Worm (Caenorhabditis elegans) whole organism, L4 larva: ENCODE results near the gene zfp-2.

Source experiments
- F37D6.2 ChIP-seq: sonication (generic microtip); optimal IDR thresholded peaks from 2 replicates; lab custom pipeline; 2016; ENCODE audit warnings: mild to moderate bottlenecking, missing genetic modification characterization, missing compliant biosample characterization
- F44E2.7 ChIP-seq: fragments of 200-800 bp; sonication (Bioruptor generic); IDR thresholded peaks from 2 replicates; pipeline ENCODE4 v2.1.2; 2022; ENCODE audit warnings: missing genetic modification characterization, missing compliant biosample characterization
- T26A8.4 ChIP-seq: fragments of 200-800 bp; sonication (Bioruptor generic); IDR thresholded peaks from 2 replicates; pipeline ENCODE4 v1.3.6; 2022; ENCODE audit warnings: missing genetic modification characterization, missing compliant biosample characterization
- Y5F2A.4 ChIP-seq: fragments of 200-800 bp; sonication (Bioruptor generic); optimal IDR thresholded peaks from 2 replicates; lab custom pipeline; 2018; ENCODE audit warnings: mild to moderate bottlenecking, missing genetic modification characterization, missing compliant biosample characterization
- arid-1 ChIP-seq: fragments of 200-800 bp; sonication (Bioruptor generic); conservative IDR thresholded peaks from 2 replicates; pipeline ENCODE4 v1.3.6; 2022; ENCODE audit warnings: missing genetic modification reagents, missing genetic modification characterization, missing compliant biosample characterization
- daf-8 ChIP-seq: fragments of 200-800 bp; sonication (Bioruptor generic); IDR thresholded peaks from 2 replicates; pipeline ENCODE4 v1.3.6; 2022; ENCODE audit warnings: missing genetic modification characterization, missing compliant biosample characterization
- dmd-8 ChIP-seq: fragments of 200-800 bp; sonication (Bioruptor generic); IDR thresholded peaks from 2 replicates; pipeline ENCODE4 v1.3.6; 2022; ENCODE audit warnings: missing genetic modification characterization, missing compliant biosample characterization
- dmd-9 ChIP-seq: fragments of 200-800 bp; sonication (Bioruptor generic); IDR thresholded peaks from 2 replicates; pipeline ENCODE4 v1.3.6; 2022; ENCODE audit warnings: missing genetic modification reagents, missing genetic modification characterization, missing compliant biosample characterization
- egl-27 ChIP-seq: sonication (generic microtip); optimal IDR thresholded peaks from 3 replicates; lab custom pipeline; 2017; ENCODE audit warnings: missing biosample characterization, missing genetic modification reagents, missing genetic modification characterization
- egl-43 ChIP-seq: fragments of 200-800 bp; sonication (Bioruptor generic); IDR thresholded peaks from 2 replicates; pipeline ENCODE4 v1.3.6; 2022; ENCODE audit warnings: missing genetic modification reagents, missing genetic modification characterization, missing compliant biosample characterization
- fkh-10 ChIP-seq: fragments of 150-350 bp; optimal IDR thresholded peaks from 2 replicates; lab custom pipeline; 2014; ENCODE audit warnings: missing biosample characterization, missing genetic modification reagents, missing genetic modification characterization
- fos-1 ChIP-seq: fragments of 150-350 bp; optimal IDR thresholded peaks from 2 replicates; lab custom pipeline; 2014; ENCODE audit warnings: missing biosample characterization, missing genetic modification characterization
- hlh-30 ChIP-seq: sonication (generic microtip); optimal IDR thresholded peaks from 2 replicates; lab custom pipeline; 2017; ENCODE audit warnings: antibody characterized with exemption, mild to moderate bottlenecking, missing genetic modification characterization, missing compliant biosample characterization; ENCODE audit not compliant: insufficient read depth
- hmg-1.1 ChIP-seq: fragments of 200-800 bp; sonication (Bioruptor generic); IDR thresholded peaks from 2 replicates; pipeline ENCODE4 v1.3.6; 2022; ENCODE audit warnings: missing genetic modification reagents, missing genetic modification characterization, missing compliant biosample characterization
- lin-38 ChIP-seq: fragments of 200-800 bp; sonication (Bioruptor generic); IDR thresholded peaks from 2 replicates; pipeline ENCODE4 v1.3.6; 2022; ENCODE audit warnings: missing genetic modification reagents, missing genetic modification characterization, missing compliant biosample characterization
- lin-39 ChIP-seq: fragments of 150-350 bp; optimal IDR thresholded peaks from 2 replicates; lab custom pipeline; 2014; ENCODE audit warnings: missing biosample characterization, missing genetic modification reagents, missing genetic modification characterization
- mdl-1 ChIP-seq, 2 experiments: fragments of 150-350 bp in 1 of 2; sonication (generic microtip) in 1 of 2; optimal IDR thresholded peaks; 2 replicates each; lab custom pipeline; 2014 to 2017; ENCODE audit warnings: missing biosample characterization in 2 of 2, missing genetic modification characterization in 2 of 2
- mes-2 ChIP-seq: sonication (generic microtip); optimal IDR thresholded peaks from 2 replicates; lab custom pipeline; 2016; ENCODE audit warnings: missing genotype, mild to moderate bottlenecking, missing genetic modification characterization, missing compliant biosample characterization; ENCODE audit not compliant: poor library complexity, severe bottlenecking
- mxl-3 ChIP-seq: fragments of 200-800 bp; sonication (Bioruptor generic); optimal IDR thresholded peaks from 2 replicates; lab custom pipeline; 2018; ENCODE audit warnings: mild to moderate bottlenecking, missing genetic modification characterization, missing compliant biosample characterization
- nhr-111 ChIP-seq: fragments of 200-800 bp; sonication (Bioruptor generic); optimal IDR thresholded peaks from 2 replicates; lab custom pipeline; 2018; ENCODE audit warnings: mild to moderate bottlenecking, missing genetic modification characterization, missing compliant biosample characterization
- nhr-25 ChIP-seq: sonication (generic microtip); optimal IDR thresholded peaks from 2 replicates; lab custom pipeline; 2017; ENCODE audit warnings: missing genetic modification characterization, mild to moderate bottlenecking, missing compliant biosample characterization, antibody characterized with exemption, moderate library complexity, borderline replicate concordance; ENCODE audit not compliant: insufficient read depth
- nhr-28 ChIP-seq: fragments of 150-350 bp; optimal IDR thresholded peaks from 2 replicates; lab custom pipeline; 2014; ENCODE audit warnings: missing biosample characterization, missing genetic modification characterization
- nhr-42 ChIP-seq: fragments of 200-800 bp; sonication (Bioruptor generic); IDR thresholded peaks from 2 replicates; pipeline ENCODE4 v1.3.6; 2022; ENCODE audit warnings: missing genetic modification characterization, missing compliant biosample characterization
- pqm-1 ChIP-seq: sonication (generic microtip); optimal IDR thresholded peaks from 2 replicates; lab custom pipeline; 2017; ENCODE audit warnings: missing biosample characterization, missing genetic modification characterization
- rbr-2 ChIP-seq: sonication (generic microtip); optimal IDR thresholded peaks from 2 replicates; lab custom pipeline; 2016; ENCODE audit warnings: missing genotype, missing genetic modification characterization, missing compliant biosample characterization
- snpc-4 ChIP-seq: fragments of 150-350 bp; optimal IDR thresholded peaks from 2 replicates; lab custom pipeline; 2014; ENCODE audit warnings: missing biosample characterization, missing genetic modification characterization
- unc-62 ChIP-seq, 3 experiments: fragments of 150-350 bp in 1 of 3; sonication (generic microtip); optimal IDR thresholded peaks in 2 of 3; peaks in 1 of 3; 1 replicate in 1 of 3; 2 replicates in 2 of 3; lab custom pipeline; 2014 to 2017; ENCODE audit warnings: missing biosample characterization in 3 of 3, missing genetic modification characterization in 3 of 3, missing genetic modification reagents in 3 of 3, missing genotype in 1 of 3
- zag-1 ChIP-seq: fragments of 150-350 bp; optimal IDR thresholded peaks from 2 replicates; lab custom pipeline; 2014; ENCODE audit warnings: missing biosample characterization, missing genetic modification characterization
- ztf-11 ChIP-seq: fragments of 150-350 bp; optimal IDR thresholded peaks from 2 replicates; lab custom pipeline; 2014; ENCODE audit warnings: missing biosample characterization, missing genetic modification characterization
- ztf-7 ChIP-seq: fragments of 150-350 bp; optimal IDR thresholded peaks from 2 replicates; lab custom pipeline; 2014; ENCODE audit warnings: missing biosample characterization, missing genetic modification characterization

Gene zfp-2

DNA sequence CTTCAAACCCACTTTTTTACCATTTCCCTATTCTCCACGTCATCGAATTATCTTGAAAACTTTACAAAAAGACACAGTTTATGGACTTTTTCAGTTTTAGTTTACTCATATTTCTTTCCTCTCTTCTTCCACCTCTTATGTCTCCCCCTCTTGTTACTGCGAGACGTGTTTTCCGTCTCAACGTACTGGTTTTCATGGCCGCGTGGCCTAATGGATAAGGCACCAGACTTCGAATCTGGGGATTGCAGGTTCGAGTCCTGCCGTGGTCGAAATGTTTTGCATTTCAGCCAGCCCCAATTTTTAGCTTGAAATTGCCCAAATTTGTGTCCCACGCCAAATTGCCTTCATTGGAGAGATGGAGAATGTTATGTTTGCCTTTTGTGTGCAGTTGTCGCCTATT lies 8.6 kb downstream of the zfp-2 start (continued):
- no peak for TF ChIP-seq nhr-25
- peak; percentile 96 for TF ChIP-seq egl-43 (GFP tag; lab: Robert Waterston, UW)
- no peak for TF ChIP-seq pqm-1 (tag; lab: Kevin White, UChicago)
- peak; percentile 93 for TF ChIP-seq dmd-8 (GFP tag; lab: Robert Waterston, UW)
- peak; percentile 57; the same call in 1 of the 2 replicates for TF ChIP-seq dmd-9 (GFP tag; lab: Robert Waterston, UW)

DNA sequence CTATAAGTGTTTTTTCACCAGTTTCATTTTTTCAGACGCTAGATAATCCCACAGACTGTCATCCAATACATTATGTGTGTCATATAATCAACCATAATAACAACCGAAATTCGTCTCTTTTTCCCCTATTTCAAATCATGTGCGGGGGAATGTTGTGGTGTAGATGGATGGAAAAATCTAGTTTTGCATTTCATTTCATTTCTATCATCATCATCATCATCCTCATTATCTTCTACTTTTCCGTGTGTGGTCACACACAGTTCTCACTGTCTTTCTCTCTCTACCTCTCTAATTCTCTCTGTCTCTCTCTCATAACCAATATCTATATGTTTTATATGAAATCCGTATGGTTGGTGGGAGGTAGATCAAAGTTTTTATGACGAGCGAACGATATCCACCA lies 16.0 kb downstream of the zfp-2 start:
- no peak for TF ChIP-seq T26A8.4
- peak in 1 of 2 experiments; percentile 8 for TF ChIP-seq mdl-1 (tag; optimal IDR thresholded peaks at IDR 0.05; lab: Kevin White, UChicago)
- no peak for TF ChIP-seq F37D6.2 (tag; lab: Kevin White, UChicago)
- no peak for TF ChIP-seq nhr-42 (GFP tag; lab: Robert Waterston, UW)
- no peak for TF ChIP-seq hmg-1.1 (GFP tag; lab: Robert Waterston, UW)
- TF ChIP-seq unc-62 (GFP tag; optimal IDR thresholded peaks at IDR 0.05 in 1 of 2; lab: Kevin White, UChicago): peak in 1 of 2 experiments; percentile 90
- no peak for TF ChIP-seq unc-62 (tag; optimal IDR thresholded peaks at IDR 0.05; lab: Kevin White, UChicago)
- TF ChIP-seq daf-8 (GFP tag; lab: Robert Waterston, UW): no peak
- TF ChIP-seq snpc-4 (tag; lab: Kevin White, UChicago): no peak
- TF ChIP-seq nhr-111 (GFP tag; lab: Kevin White, UChicago): no peak
- no peak for TF ChIP-seq Y5F2A.4 (GFP tag; lab: Kevin White, UChicago)
- peak; percentile 41 for TF ChIP-seq nhr-28
- TF ChIP-seq ztf-7 (tag; lab: Kevin White, UChicago): no peak
- TF ChIP-seq fos-1: no peak
- TF ChIP-seq hlh-30 (tag; lab: Kevin White, UChicago): peak; percentile 59
- TF ChIP-seq zag-1 (tag; lab: Kevin White, UChicago): no peak
- peak; percentile 42 for TF ChIP-seq mxl-3 (GFP tag; lab: Kevin White, UChicago)

DNA sequence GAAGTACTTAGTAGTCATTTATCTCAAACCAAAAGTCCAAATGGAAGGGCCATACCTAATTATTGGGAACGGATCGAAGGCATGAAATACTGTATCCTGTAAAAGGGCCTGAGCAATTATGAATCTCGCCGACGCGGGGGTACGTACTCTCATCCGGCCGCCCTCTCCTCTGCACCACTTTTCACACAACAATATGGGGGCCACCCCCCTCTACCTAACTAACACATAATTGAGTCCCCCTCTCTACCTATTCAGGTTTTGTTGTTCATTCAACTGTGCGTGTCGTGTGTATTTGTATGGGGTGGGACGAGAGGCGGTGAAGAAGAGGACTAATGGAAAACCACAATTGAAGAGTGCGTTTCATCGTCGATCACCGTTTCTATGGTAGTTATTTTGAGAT lies 17.0 kb downstream of the zfp-2 start:
- 0 out of 2 replicates have a peak, but pooled peaks have one; percentile 43 for TF ChIP-seq F44E2.7 (GFP tag; lab: Robert Waterston, UW)
- no peak for TF ChIP-seq ztf-11 (tag; lab: Kevin White, UChicago)
- peak; percentile 15 for TF ChIP-seq mes-2
- peak in 1 of 2 experiments; percentile 60 for TF ChIP-seq unc-62 (GFP tag; optimal IDR thresholded peaks at IDR 0.05 in 1 of 2; lab: Kevin White, UChicago)
- no peak for TF ChIP-seq unc-62 (tag; optimal IDR thresholded peaks at IDR 0.05; lab: Kevin White, UChicago)
- TF ChIP-seq egl-43 (GFP tag; lab: Robert Waterston, UW): 0 out of 2 replicates have a peak, but pooled peaks have one; percentile 58
- peak; percentile 1 for TF ChIP-seq rbr-2 (tag; lab: Kevin White, UChicago)
- no peak for TF ChIP-seq lin-39 (tag; lab: Kevin White, UChicago)

DNA sequence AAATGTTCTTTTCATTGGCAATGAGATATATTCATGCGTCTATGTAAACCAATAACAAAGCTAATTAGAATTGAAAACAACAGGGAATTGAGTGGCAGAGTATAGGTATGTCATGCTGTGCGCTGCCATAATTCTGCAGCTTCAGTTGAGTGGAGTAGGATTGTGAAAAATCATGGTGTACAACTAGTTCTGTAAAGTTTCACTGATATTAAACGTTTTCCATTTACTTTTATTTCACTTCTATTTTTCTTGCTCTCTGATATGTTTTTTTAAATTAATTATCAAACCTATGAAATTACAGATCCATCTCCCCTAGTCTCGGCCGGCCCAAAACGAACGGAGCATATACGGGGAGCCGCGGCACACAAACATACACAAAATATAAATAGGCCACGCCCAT lies 18.2 kb downstream of the zfp-2 start, which contains the start of gene exc-7:
TSS of gene exc-7 (plus strand) at position 301 of the 400 bp plus-strand sequence.
- peak in 1 of 2 experiments; percentile 83 for TF ChIP-seq unc-62 (GFP tag; optimal IDR thresholded peaks at IDR 0.05 in 1 of 2; lab: Kevin White, UChicago)
- TF ChIP-seq unc-62 (tag; optimal IDR thresholded peaks at IDR 0.05; lab: Kevin White, UChicago): no peak
- TF ChIP-seq lin-38 (GFP tag; lab: Robert Waterston, UW): no peak

DNA sequence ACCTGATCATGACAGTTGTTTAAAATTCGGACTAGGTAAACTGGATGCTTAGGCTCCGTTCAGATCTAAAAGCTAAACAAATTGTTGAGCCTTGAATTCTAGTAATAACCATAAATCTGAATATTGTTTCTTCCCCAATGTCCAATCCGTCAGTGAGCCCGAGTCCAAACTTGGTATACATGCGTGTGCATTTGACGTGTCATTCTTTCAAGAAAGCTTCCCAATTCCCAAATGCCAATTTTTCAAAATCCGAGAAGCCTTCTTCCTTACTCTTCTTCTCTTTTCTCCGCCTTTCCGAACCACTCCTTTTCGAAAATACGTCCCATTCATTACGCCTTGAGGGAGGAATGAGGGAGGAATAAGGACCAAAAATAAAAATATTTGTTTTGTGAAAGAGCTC lies 19.3 kb downstream of the zfp-2 start:
- TF ChIP-seq egl-27 (no peak), hmg-1.1 (GFP tag; lab: Robert Waterston, UW) (0 out of 2 replicates have a peak, but pooled peaks have one; percentile 32)
- TF ChIP-seq, all 104 proteins: peak for 1

DNA sequence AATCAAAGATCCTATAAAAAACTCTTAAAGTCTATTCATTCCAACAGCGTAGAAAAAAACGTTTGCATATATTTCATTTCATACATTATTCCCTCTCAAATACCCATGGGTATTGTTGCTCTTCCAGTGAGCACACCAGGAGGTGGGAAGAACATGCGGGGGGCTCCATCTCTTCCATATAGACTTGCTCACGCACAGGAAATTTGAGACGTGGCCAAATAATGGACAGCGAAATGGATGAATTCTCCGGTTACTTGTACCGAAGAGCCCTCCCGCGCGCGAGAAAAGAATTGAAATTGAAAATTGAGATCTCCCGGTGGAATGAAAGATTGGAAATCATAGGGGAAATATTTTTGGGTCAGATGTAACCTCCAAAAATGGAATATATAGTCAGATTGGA lies 20.2 kb downstream of the zfp-2 start:
- TF ChIP-seq egl-43 (GFP tag; lab: Robert Waterston, UW) (0 out of 2 replicates have a peak, but pooled peaks have one; percentile 11), fkh-10 (GFP tag; lab: Kevin White, UChicago) (no peak), arid-1 (GFP tag; lab: Robert Waterston, UW) (no peak)
